Fruit fly (Drosophila melanogaster): ENCODE measurements around the gene CG9588.

Gene CG9588

DNA sequence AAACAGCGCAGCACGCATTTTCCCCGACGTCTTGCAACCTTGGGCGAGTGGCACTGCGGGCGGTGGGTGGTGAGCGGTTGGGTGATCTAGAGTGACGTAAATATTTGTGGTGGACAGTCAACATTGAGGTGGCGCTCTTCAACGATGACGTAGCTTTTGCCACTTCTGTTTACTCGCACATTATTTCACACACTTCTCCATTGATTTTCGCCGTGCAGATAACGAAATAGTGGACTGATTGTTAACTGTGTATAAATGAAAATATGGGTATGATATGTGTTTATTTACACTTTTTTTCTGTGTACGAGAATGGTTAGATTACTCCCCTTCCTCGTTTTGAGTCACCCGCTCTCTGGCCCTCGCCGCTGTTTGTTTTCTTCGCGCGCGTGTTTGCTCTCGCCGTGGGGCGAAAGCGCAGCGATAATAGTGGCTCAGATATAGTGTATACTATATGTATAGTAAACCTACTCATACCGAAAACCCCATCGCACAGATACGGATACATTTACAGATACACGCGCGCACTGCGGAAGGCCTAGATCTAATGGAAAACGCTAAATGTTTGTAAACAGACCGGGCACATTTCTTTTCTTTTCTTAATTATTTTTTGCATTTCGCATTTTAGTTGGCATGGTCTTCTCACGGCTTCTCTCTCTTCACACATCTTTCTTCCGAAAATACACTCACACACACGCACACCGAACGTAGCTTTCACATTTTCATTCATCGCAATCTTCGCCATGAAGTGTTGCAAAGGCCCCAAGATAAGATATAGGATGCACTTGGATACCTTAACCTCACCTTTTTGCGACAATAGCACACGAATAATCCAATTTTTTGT, 10.1 kb upstream of the CG9588 start, which contains the start of gene omd (continued):
- TF ChIP-seq CG32772 (GFP tag; IDR thresholded peaks at IDR 0.05) (peak; percentile 21; the same call in 1 of the 2 replicates), pzg (GFP tag; optimal IDR thresholded peaks at IDR 0.05) (peak; percentile 11), CG2875 (GFP tag; optimal IDR thresholded peaks at IDR 0.05) (peak; percentile 63), HLH54F (GFP tag; optimal IDR thresholded peaks at IDR 0.05) (peak; percentile 41), CG14860 (GFP tag; IDR thresholded peaks at IDR 0.05; ENCODE audit: partially characterized antibody) (no peak), Bgb (GFP tag; IDR thresholded peaks at IDR 0.05; ENCODE audit: partially characterized antibody) (0 out of 2 replicates have a peak, but pooled peaks have one; percentile 15), BtbVII (GFP tag; optimal IDR thresholded peaks at IDR 0.05) (peak; percentile 95), wek (GFP tag; optimal IDR thresholded peaks at IDR 0.05) (peak; percentile 80), Atf6 (GFP tag; IDR thresholded peaks at IDR 0.05) (peak; percentile 80), CG6854 (GFP tag; optimal IDR thresholded peaks at IDR 0.05) (peak; percentile 72), Optix (GFP tag; IDR thresholded peaks at IDR 0.05) (peak; percentile 76), wor (GFP tag; IDR thresholded peaks at IDR 0.05) (no peak), otp (GFP tag; IDR thresholded peaks at IDR 0.05) (peak; percentile 75; the same call in 1 of the 3 replicates), H15 (GFP tag; IDR thresholded peaks at IDR 0.05) (0 out of 3 replicates have a peak, but pooled peaks have one; percentile 23), Meics (GFP tag; optimal IDR thresholded peaks at IDR 0.05) (peak; percentile 66), dan (GFP tag; IDR thresholded peaks at IDR 0.05) (no peak), sob (GFP tag; IDR thresholded peaks at IDR 0.05) (peak; percentile 73), trem (tag; optimal IDR thresholded peaks at IDR 0.05) (peak; percentile 11), vnd (GFP tag; IDR thresholded peaks at IDR 0.05; ENCODE audit: partially characterized antibody) (no peak), Asciz (GFP tag; optimal IDR thresholded peaks at IDR 0.05) (peak; percentile 66), her (GFP tag; optimal IDR thresholded peaks at IDR 0.05) (peak; percentile 70), Hr3 (GFP tag; optimal IDR thresholded peaks at IDR 0.05) (peak; percentile 25)

DNA sequence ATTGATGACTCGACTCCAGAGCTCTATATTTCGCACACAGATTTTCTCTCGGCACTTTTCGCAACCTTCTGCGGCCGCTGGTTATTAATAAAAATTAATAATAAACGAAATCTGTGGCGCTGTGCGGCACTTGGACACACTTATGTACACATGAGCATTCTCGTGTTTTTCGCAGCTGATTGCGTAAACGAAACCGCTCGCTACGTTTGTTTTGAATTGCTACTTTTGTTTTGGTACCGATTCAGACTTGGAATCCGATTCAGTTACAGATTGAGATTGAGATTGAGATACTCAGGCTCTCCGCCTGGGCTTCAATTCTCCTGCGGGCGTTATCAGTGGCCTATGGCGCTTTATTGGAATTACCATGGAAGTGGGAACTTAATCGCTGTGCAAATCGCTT, 9.5 kb upstream of the CG9588 start:
- TF ChIP-seq Sry-δ (GFP tag; optimal IDR thresholded peaks at IDR 0.05) = no peak
- 0 out of 3 replicates have a peak, but pooled peaks have one; percentile 14 for TF ChIP-seq CG2199 (GFP tag; IDR thresholded peaks at IDR 0.05)
- peak; percentile 43 for TF ChIP-seq cwo (GFP tag; optimal IDR thresholded peaks at IDR 0.05)
- TF ChIP-seq chinmo (GFP tag; IDR thresholded peaks at IDR 0.05; ENCODE audit: partially characterized antibody) = 0 out of 4 replicates have a peak, but pooled peaks have one; percentile 35
- TF ChIP-seq Pdp1 (GFP tag; optimal IDR thresholded peaks at IDR 0.05) = peak in 1 of 2 experiments; percentile 97
- TF ChIP-seq CG10431 (GFP tag; optimal IDR thresholded peaks at IDR 0.05) = no peak

DNA sequence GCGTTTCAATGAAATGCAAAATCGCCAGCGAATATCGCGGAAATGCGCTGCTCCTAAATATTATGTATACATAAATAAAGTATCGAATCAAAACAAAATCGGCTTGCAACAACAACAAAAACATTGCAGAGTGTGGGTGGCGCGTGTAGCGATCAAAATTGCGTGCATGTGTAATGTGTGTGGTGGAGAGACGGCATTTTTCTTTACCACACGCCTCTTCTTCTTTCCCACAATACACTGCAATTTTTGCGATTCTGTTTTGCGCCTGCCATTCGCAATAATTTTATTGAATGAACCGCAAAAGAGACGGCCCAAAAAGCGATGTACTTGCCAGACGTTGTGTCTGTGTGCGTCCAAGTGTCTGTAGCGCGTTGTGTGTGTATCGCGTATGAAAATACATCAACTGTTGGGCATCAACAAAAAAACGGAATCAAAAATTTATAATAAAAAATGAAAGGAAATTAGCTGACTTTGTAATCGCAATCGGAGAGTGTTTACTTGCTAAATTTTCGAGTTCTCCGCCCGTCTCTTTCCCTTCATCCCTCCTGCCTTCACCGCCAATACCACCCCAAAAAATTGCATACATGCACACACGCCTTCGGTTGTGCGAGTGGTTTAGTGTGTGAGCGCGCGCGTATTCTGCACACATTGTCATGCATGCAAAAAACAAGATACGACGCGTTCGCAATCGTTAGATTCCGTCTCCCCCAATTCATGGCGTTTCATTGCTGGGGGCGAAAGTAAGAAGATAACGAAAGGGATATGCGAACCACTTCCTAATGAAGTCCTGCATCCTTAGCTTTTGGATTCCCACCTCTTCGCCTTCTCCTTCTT, 8.3 kb upstream of the CG9588 start:
- TF ChIP-seq Eip74EF (GFP tag; optimal IDR thresholded peaks at IDR 0.05) (peak in 1 of 2 experiments; percentile 57), oc (tag; optimal IDR thresholded peaks at IDR 0.05) (no peak), Med (GFP tag) (peak; percentile 54), HLH54F (GFP tag; optimal IDR thresholded peaks at IDR 0.05) (no peak), Bteb2 (GFP tag; optimal IDR thresholded peaks at IDR 0.05) (no peak), HLH3B (GFP tag; IDR thresholded peaks at IDR 0.05) (no peak), CG4328 (GFP tag; optimal IDR thresholded peaks at IDR 0.05) (no peak), wdn (GFP tag; IDR thresholded peaks at IDR 0.05) (no peak), fd3F (GFP tag; optimal IDR thresholded peaks at IDR 0.05) (no peak), dimm (GFP tag; IDR thresholded peaks at IDR 0.05) (no peak), Ptx1 (GFP tag; IDR thresholded peaks at IDR 0.05) (no peak), Stat92E (GFP tag; optimal IDR thresholded peaks at IDR 0.05) (no peak), B-H2 (GFP tag; optimal IDR thresholded peaks at IDR 0.05) (no peak), Usf (GFP tag; optimal IDR thresholded peaks at IDR 0.05) (no peak), Dek (tag; optimal IDR thresholded peaks at IDR 0.05) (no peak), mld (GFP tag; IDR thresholded peaks at IDR 0.05; ENCODE audit: partially characterized antibody) (no peak), sug (tag; optimal IDR thresholded peaks at IDR 0.05) (peak; percentile 27)
